Worm (Caenorhabditis elegans): ENCODE data around the gene col-130.

- TF ChIP-seq ceh-82 (tag; optimal IDR thresholded peaks at IDR 0.05), result no peak
- no peak for TF ChIP-seq unc-62 (GFP tag; optimal IDR thresholded peaks at IDR 0.05)
- TF ChIP-seq dpl-1 (GFP tag; optimal IDR thresholded peaks at IDR 0.05), result no peak
- no peak for TF ChIP-seq rnt-1 (tag; optimal IDR thresholded peaks at IDR 0.05)
- TF ChIP-seq fos-1 (tag; optimal IDR thresholded peaks at IDR 0.05), result no peak
- TF ChIP-seq ztf-4 (tag; optimal IDR thresholded peaks at IDR 0.05), result no peak
- TF ChIP-seq pqm-1 (tag; optimal IDR thresholded peaks at IDR 0.05), result no peak
- TF ChIP-seq nhr-76 (tag; optimal IDR thresholded peaks at IDR 0.05), result no peak
- TF ChIP-seq blmp-1 (tag; optimal IDR thresholded peaks at IDR 0.05), result no peak
- TF ChIP-seq elt-2 (tag; optimal IDR thresholded peaks at IDR 0.05), result no peak
- no peak for TF ChIP-seq ama-1 (optimal IDR thresholded peaks at IDR 0.05)
These were observed 43.3 kb downstream of the col-130 start, which contains the start of gene F28D1.6 for ce11 chrIV:12385061-12385460.

Data from whole organism, L1 larva.